Worm (Caenorhabditis elegans): ENCODE measurements around the gene pde-3.

- TF ChIP-seq lin-15B (tag; optimal IDR thresholded peaks at IDR 0.05): no peak
- TF ChIP-seq lsy-2 (tag; optimal IDR thresholded peaks at IDR 0.05): no peak
- TF ChIP-seq nhr-11 (tag; optimal IDR thresholded peaks at IDR 0.05): no peak
Measured at ce11 chrII:14907719-14908118, 11.8 kb upstream of the pde-3 start.

Measured in whole organism, L1 larva.